Worm (Caenorhabditis elegans): Measurements from ENCODE around the gene C02H6.1.

The C02H6.1 gene

DNA sequence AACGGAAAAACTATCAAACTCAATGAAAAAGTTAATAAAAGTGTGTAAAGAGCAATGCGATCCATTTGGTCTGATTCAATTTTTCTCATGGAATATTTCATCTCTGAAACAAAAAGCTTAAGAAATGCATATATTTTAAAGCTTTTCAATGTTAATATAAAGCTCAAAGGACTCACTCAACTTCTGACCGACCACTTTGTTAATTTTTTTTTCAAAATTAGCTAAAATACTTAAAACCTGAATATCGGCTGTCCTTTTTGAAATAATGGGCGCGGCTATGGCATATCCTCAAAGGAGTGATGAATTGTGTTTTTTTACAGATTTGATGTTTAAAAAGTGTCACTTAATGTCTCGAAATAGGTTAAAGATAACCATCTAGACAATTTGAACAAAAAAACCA lies at the start of gene C02H6.1:
C02H6.1 (minus strand) TSS at position 101 of the 400 bp plus-strand sequence.
- TF ChIP-seq cnd-1 (tag; optimal IDR thresholded peaks at IDR 0.05) (no peak), nhr-28 (tag; optimal IDR thresholded peaks at IDR 0.05) (no peak), lsy-2 (tag; optimal IDR thresholded peaks at IDR 0.05) (no peak), nhr-2 (tag; optimal IDR thresholded peaks at IDR 0.05) (no peak), ham-2 (GFP tag; optimal IDR thresholded peaks at IDR 0.05) (no peak), unc-120 (tag; optimal IDR thresholded peaks at IDR 0.05; ENCODE audit: poor library complexity, severe bottlenecking) (no peak), bed-3 (GFP tag; optimal IDR thresholded peaks at IDR 0.05) (no peak), sptf-1 (tag; optimal IDR thresholded peaks at IDR 0.05) (no peak), unc-62 (GFP tag; optimal IDR thresholded peaks at IDR 0.05) (no peak), drap-1 (GFP tag; optimal IDR thresholded peaks at IDR 0.05) (no peak), ztf-11 (tag; optimal IDR thresholded peaks at IDR 0.05) (no peak), nhr-12 (tag; optimal IDR thresholded peaks at IDR 0.05) (no peak), ces-1 (GFP tag; optimal IDR thresholded peaks at IDR 0.05) (no peak), ceh-83 (GFP tag; optimal IDR thresholded peaks at IDR 0.05) (no peak)

DNA sequence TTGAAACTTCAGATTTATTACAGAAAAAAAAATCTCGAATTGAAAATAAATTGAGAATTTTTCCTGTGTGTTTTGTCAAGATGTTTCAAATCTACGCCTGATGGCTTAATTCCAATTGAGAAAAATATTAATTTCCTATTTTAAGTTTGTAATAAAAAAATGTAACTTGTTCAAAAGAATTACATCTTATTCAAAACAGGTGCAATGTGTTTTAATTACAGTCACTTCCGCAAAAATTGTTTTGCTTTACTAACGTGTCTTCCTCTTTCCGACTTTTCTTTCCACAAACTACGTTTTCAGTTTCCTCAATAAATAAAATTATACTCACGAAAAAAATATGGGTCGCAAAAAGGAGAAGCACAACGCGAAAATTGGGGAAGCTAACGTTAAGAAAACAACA lies 48.3 kb upstream of the C02H6.1 start, which contains the start of gene F25E5.16:
F25E5.16 (plus strand) TSS at position 301 of the 400 bp plus-strand sequence.
- no peak for TF ChIP-seq mab-5 (tag; optimal IDR thresholded peaks at IDR 0.05)
- no peak for TF ChIP-seq lin-13 (tag; optimal IDR thresholded peaks at IDR 0.05)
- TF ChIP-seq tbx-8 (GFP tag; optimal IDR thresholded peaks at IDR 0.05), result no peak
- TF ChIP-seq cnd-1 (tag; optimal IDR thresholded peaks at IDR 0.05), result no peak
- no peak for TF ChIP-seq pha-4 (tag; optimal IDR thresholded peaks at IDR 0.05)
- no peak for TF ChIP-seq blmp-1 (tag; optimal IDR thresholded peaks at IDR 0.05)
- no peak for TF ChIP-seq elt-3 (tag; optimal IDR thresholded peaks at IDR 0.05)
- TF ChIP-seq ceh-43 (GFP tag; optimal IDR thresholded peaks at IDR 0.05), result no peak
- TF ChIP-seq zip-8 (tag; optimal IDR thresholded peaks at IDR 0.05), result no peak
- TF ChIP-seq nhr-2 (tag; optimal IDR thresholded peaks at IDR 0.05), result no peak
- TF ChIP-seq ceh-83 (GFP tag; optimal IDR thresholded peaks at IDR 0.05), result no peak
- no peak for TF ChIP-seq drap-1 (GFP tag; optimal IDR thresholded peaks at IDR 0.05)
- TF ChIP-seq sptf-1 (tag; optimal IDR thresholded peaks at IDR 0.05), result no peak
- no peak for TF ChIP-seq M03D4.4 (tag; optimal IDR thresholded peaks at IDR 0.05)

DNA sequence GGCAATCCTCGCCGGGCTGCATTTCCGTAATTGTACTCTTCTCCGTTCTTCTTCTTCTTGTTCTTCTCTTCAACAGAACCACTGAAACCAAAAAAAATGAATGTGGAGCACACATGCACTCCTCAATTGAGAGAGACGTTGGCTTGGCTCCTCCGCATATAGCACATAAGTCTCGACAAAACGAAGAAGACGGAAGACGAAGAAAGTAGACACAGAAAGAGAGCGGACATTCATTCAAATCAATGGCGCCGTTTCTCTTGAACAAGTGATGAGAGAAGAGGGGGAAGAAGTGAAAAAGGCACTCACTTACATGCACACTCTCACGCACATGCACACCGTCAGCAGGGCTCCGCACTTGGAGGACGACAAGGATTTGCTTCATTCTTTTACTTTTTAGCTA lies 47.9 kb upstream of the C02H6.1 start, which contains the start of gene F25E5.9:
F25E5.9 (minus strand) TSS at position 382 of the 400 bp plus-strand sequence.
- no peak for TF ChIP-seq ztf-11 (tag; optimal IDR thresholded peaks at IDR 0.05)
- no peak for TF ChIP-seq lin-32 (GFP tag; optimal IDR thresholded peaks at IDR 0.05)
- no peak for TF ChIP-seq M03D4.4 (tag; optimal IDR thresholded peaks at IDR 0.05)

DNA sequence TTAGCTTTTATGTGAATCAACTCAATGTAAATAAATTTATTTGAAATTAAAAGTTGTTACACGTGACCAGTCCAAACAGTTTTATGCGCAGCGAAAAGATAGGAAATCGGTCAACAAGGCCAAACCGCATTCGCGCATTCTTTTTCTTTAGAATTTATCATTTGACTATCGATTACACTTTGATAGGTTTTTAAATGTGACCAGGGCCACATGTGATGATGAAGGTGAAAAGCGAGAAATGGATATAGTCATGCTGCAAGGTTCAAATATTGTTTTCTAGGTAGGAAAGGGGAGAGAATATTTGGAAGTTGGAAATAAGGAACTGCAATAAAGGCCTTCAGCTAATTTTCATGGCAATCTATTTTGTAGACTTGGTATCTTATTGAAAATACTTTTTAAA lies 47.2 kb upstream of the C02H6.1 start:
- TF ChIP-seq lin-32 (GFP tag; optimal IDR thresholded peaks at IDR 0.05) (no peak), nhr-2 (tag; optimal IDR thresholded peaks at IDR 0.05) (no peak), mls-2 (tag; optimal IDR thresholded peaks at IDR 0.05) (no peak), lsy-2 (tag; optimal IDR thresholded peaks at IDR 0.05) (no peak), unc-39 (tag; optimal IDR thresholded peaks at IDR 0.05) (no peak), ceh-39 (tag; optimal IDR thresholded peaks at IDR 0.05) (no peak), sptf-1 (tag; optimal IDR thresholded peaks at IDR 0.05) (no peak), sem-2 (GFP tag; optimal IDR thresholded peaks at IDR 0.05) (no peak), mep-1 (tag; optimal IDR thresholded peaks at IDR 0.05) (no peak), tbx-8 (GFP tag; optimal IDR thresholded peaks at IDR 0.05) (no peak), hlh-1 (tag; optimal IDR thresholded peaks at IDR 0.05) (no peak)

DNA sequence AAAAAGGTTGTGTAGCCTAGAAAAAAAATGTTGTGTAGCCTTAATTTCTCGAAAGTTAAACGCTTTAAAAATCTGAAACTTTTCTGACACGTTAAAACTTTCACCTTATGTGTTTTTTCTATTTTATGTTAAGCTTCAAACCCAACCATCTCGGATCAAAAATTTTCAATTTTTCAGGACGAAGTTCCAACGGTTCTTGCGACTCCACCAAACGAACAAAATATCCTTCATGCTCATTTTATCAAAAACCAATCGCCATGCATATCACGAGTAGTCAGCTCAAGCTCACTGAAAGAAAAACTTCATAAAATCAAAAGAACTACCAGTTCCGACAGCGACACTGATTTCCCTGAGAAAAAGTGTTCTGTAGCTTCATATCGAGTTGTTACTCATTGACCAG lies 46.8 kb upstream of the C02H6.1 start:
- TF ChIP-seq lin-32 (GFP tag; optimal IDR thresholded peaks at IDR 0.05), result no peak
- TF ChIP-seq nhr-237 (tag; optimal IDR thresholded peaks at IDR 0.05), result no peak
